Worm (Caenorhabditis elegans): Measurements from ENCODE around the gene T27A8.3.

DNA sequence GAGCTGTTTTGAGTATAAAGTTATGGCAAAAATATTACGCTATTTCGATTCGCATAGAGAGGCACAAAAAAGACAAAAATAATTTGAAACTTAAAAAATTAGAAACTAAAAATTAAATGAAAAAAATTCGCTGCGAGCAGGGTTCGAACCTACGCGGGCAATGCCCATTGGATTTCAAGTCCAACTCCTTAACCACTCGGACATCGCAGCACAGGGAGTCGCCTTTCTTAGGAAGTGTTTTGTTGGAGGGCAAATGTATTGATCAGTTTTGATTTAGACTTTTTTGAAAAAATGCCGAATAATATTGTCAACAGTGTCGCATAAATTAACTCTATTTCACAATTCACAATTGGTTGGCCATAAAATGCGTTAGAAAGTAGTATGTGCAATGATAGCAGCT lies 20.0 kb upstream of the T27A8.3 start:
- no peak for TF ChIP-seq aly-2 (tag; optimal IDR thresholded peaks at IDR 0.05)
- no peak for TF ChIP-seq nhr-6 (tag; optimal IDR thresholded peaks at IDR 0.05)
- TF ChIP-seq madf-5 (GFP tag; IDR thresholded peaks at IDR 0.05), result no peak
- TF ChIP-seq pqm-1 (tag; optimal IDR thresholded peaks at IDR 0.05), result no peak
- TF ChIP-seq nhr-76 (tag; optimal IDR thresholded peaks at IDR 0.05), result no peak
- TF ChIP-seq lin-39 (tag; optimal IDR thresholded peaks at IDR 0.05), result no peak

All from whole organism, L4 larva.